Worm (Caenorhabditis elegans) whole organism, L4/young adult: ENCODE measurements around the gene clec-134.

Experiments
- dao-5 ChIP-seq: sonication (generic microtip); optimal IDR thresholded peaks from 2 replicates; lab custom pipeline; 2016; ENCODE audit warnings: missing genotype, missing genetic modification characterization, moderate library complexity, missing compliant biosample characterization
- him-1 ChIP-seq: sonication (generic microtip); optimal IDR thresholded peaks from 2 replicates; lab custom pipeline; 2016; ENCODE audit warnings: missing genotype, missing genetic modification reagents, missing genetic modification characterization, missing compliant biosample characterization

DNA sequence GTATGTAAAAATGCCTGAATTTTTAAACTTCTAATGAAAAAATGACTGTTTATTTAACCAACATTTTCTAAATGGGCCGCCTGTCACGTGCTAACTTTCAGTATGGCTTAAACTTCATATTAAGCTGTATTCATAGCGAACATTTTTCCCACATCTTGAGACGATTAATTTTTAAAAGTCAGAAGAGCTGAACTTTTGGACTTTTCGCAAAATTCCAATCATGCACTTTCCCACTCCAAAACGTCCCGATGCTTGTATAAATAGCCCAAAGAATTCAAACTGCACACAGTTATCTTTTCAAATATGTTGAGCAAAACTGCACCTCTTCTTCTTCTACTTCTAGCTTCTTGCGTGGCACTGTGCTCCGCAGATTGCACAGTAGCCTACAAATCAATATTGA is 3.1 kb upstream of the clec-134 start, which contains the start of gene clec-132:
- no peak for TF ChIP-seq dao-5
- no peak for TF ChIP-seq him-1 (tag; lab: Kevin White, UChicago)
